Fruit fly (Drosophila melanogaster) whole organism, embryonic: Measurements from ENCODE around the gene Targ3.

ENCODE experiments used
- B-H2 ChIP-seq: fragments of 200-800 bp; sonication (Bioruptor generic); optimal IDR thresholded peaks from 2 replicates; lab custom pipeline; 2018; ENCODE audit warnings: missing biosample characterization, mild to moderate bottlenecking, missing genetic modification characterization
- BEAF-32 ChIP-seq: fragments of 200-800 bp; sonication (Bioruptor generic); optimal IDR thresholded peaks from 3 replicates; lab custom pipeline; 2017; ENCODE audit warnings: missing biosample characterization, missing genetic modification characterization, mild to moderate bottlenecking, moderate library complexity, missing genetic modification reagents
- Blimp-1 ChIP-seq: fragments of 200-800 bp; sonication (Bioruptor generic); optimal IDR thresholded peaks from 3 replicates; lab custom pipeline; 2018; ENCODE audit warnings: missing biosample characterization, missing genetic modification characterization, mild to moderate bottlenecking, moderate library complexity, missing genetic modification reagents
- CG11093 ChIP-seq: fragments of 200-800 bp; sonication (Bioruptor generic); IDR thresholded peaks from 3 replicates; pipeline ENCODE4 v1.3.6; 2022; ENCODE audit warnings: missing biosample characterization, missing genetic modification characterization
- CG11398 ChIP-seq: fragments of 200-800 bp; sonication (Bioruptor generic); optimal IDR thresholded peaks from 2 replicates; lab custom pipeline; 2016; ENCODE audit warnings: missing biosample characterization, missing genetic modification characterization
- CG11456 ChIP-seq: fragments of 200-800 bp; sonication (Bioruptor generic); IDR thresholded peaks from 3 replicates; pipeline ENCODE4 v1.3.6; 2022; ENCODE audit warnings: missing biosample characterization, missing genetic modification characterization
- CG14710 ChIP-seq: fragments of 200-800 bp; sonication (Bioruptor generic); optimal IDR thresholded peaks from 3 replicates; lab custom pipeline; 2019; ENCODE audit warnings: missing biosample characterization, mild to moderate bottlenecking, missing genetic modification characterization, moderate library complexity
- CG15073 ChIP-seq: fragments of 200-800 bp; sonication (Bioruptor generic); optimal IDR thresholded peaks from 2 replicates; lab custom pipeline; 2016; ENCODE audit warnings: missing biosample characterization, missing genetic modification characterization
- CG1603 ChIP-seq: fragments of 200-800 bp; sonication (Bioruptor generic); optimal IDR thresholded peaks from 2 replicates; lab custom pipeline; 2019; ENCODE audit warnings: missing biosample characterization, mild to moderate bottlenecking, missing genetic modification characterization, moderate library complexity
- CG17361 ChIP-seq: fragments of 200-800 bp; sonication (Bioruptor generic); IDR thresholded peaks from 3 replicates; pipeline ENCODE4 v1.3.6; 2022; ENCODE audit warnings: missing biosample characterization, missing genetic modification characterization
- CG17568 ChIP-seq: fragments of 200-800 bp; sonication (Bioruptor generic); optimal IDR thresholded peaks from 2 replicates; lab custom pipeline; 2018; ENCODE audit warnings: missing biosample characterization, mild to moderate bottlenecking, missing genetic modification characterization, moderate library complexity
- CG18476 ChIP-seq: fragments of 200-800 bp; sonication (Bioruptor generic); optimal IDR thresholded peaks from 2 replicates; lab custom pipeline; 2016; ENCODE audit warnings: missing biosample characterization, mild to moderate bottlenecking, missing genetic modification characterization
- CG31224 ChIP-seq: fragments of 200-800 bp; sonication (Bioruptor generic); IDR thresholded peaks from 2 replicates; pipeline ENCODE4 v1.3.6; 2022; ENCODE audit warnings: missing biosample characterization, missing genetic modification characterization
- CG3726 ChIP-seq: fragments of 200-800 bp; sonication (Bioruptor generic); IDR thresholded peaks from 3 replicates; pipeline ENCODE4, ENCODE4 v1.3.6; 2022; ENCODE audit warnings: missing biosample characterization, missing genetic modification characterization
- CG3847 ChIP-seq: fragments of 200-800 bp; sonication (Bioruptor generic); IDR thresholded peaks from 2 replicates; pipeline ENCODE4 v1.3.6; 2022; ENCODE audit warnings: missing biosample characterization, missing genetic modification characterization
- CG4282 ChIP-seq: fragments of 200-800 bp; sonication (Bioruptor generic); optimal IDR thresholded peaks from 2 replicates; lab custom pipeline; 2016; ENCODE audit warnings: missing biosample characterization, missing genetic modification characterization
- CG4404 ChIP-seq: fragments of 200-800 bp; sonication (Bioruptor generic); IDR thresholded peaks from 2 replicates; pipeline ENCODE4 v1.3.6; 2022; ENCODE audit warnings: missing biosample characterization, missing genetic modification characterization
- CG6272 ChIP-seq: fragments of 200-800 bp; sonication (Bioruptor generic); IDR thresholded peaks from 2 replicates; pipeline ENCODE4 v1.3.6; 2022; ENCODE audit warnings: missing biosample characterization, missing genetic modification characterization
- CG6654 ChIP-seq: fragments of 200-800 bp; sonication (Bioruptor generic); optimal IDR thresholded peaks from 2 replicates; lab custom pipeline; 2017; ENCODE audit warnings: missing biosample characterization, mild to moderate bottlenecking, missing genetic modification characterization
- CG7357 ChIP-seq: fragments of 200-800 bp; sonication (Bioruptor generic); IDR thresholded peaks from 3 replicates; pipeline ENCODE4 v1.3.6; 2022; ENCODE audit warnings: missing biosample characterization, missing genetic modification characterization
- CG7839 ChIP-seq: fragments of 200-800 bp; sonication (Bioruptor generic); optimal IDR thresholded peaks from 3 replicates; lab custom pipeline; 2018; ENCODE audit warnings: missing biosample characterization, mild to moderate bottlenecking, missing genetic modification characterization, moderate library complexity
- CG9727 ChIP-seq: fragments of 200-800 bp; sonication (Bioruptor generic); optimal IDR thresholded peaks from 3 replicates; lab custom pipeline; 2017; ENCODE audit warnings: missing biosample characterization, mild to moderate bottlenecking, missing genetic modification characterization
- CG9797 ChIP-seq: fragments of 200-800 bp; sonication (Bioruptor generic); optimal IDR thresholded peaks from 3 replicates; lab custom pipeline; 2018; ENCODE audit warnings: missing biosample characterization, mild to moderate bottlenecking, missing genetic modification characterization
- CG9932 ChIP-seq: fragments of 200-800 bp; sonication (Bioruptor generic); IDR thresholded peaks from 2 replicates; pipeline ENCODE4 v1.3.6; 2022; ENCODE audit warnings: missing biosample characterization, missing genetic modification characterization
- Dek ChIP-seq: fragments of 200-800 bp; sonication (Bioruptor generic); optimal IDR thresholded peaks from 3 replicates; lab custom pipeline; 2019; ENCODE audit warnings: missing biosample characterization, mild to moderate bottlenecking, missing genetic modification characterization, moderate library complexity
- Drgx ChIP-seq: fragments of 200-800 bp; sonication (Bioruptor generic); IDR thresholded peaks from 2 replicates; pipeline ENCODE4 v1.3.6; 2022; ENCODE audit warnings: missing biosample characterization, missing genetic modification characterization
- GATAe ChIP-seq: fragments of 200-800 bp; sonication (Bioruptor generic); conservative IDR thresholded peaks from 2 replicates; pipeline ENCODE4 v1.3.6; 2022; ENCODE audit warnings: missing biosample characterization, missing genetic modification characterization
- H15 ChIP-seq: fragments of 200-800 bp; sonication (Bioruptor generic); IDR thresholded peaks from 3 replicates; pipeline ENCODE4 v1.3.6; 2022; ENCODE audit warnings: missing biosample characterization, missing genetic modification characterization
- HHEX ChIP-seq: fragments of 200-800 bp; sonication (Bioruptor generic); optimal IDR thresholded peaks from 3 replicates; lab custom pipeline; 2017; ENCODE audit warnings: missing biosample characterization, mild to moderate bottlenecking, missing genetic modification characterization, missing genetic modification reagents
- HmgD ChIP-seq: fragments of 200-800 bp; sonication (Bioruptor generic); optimal IDR thresholded peaks from 3 replicates; lab custom pipeline; 2016; ENCODE audit warnings: missing biosample characterization, missing genetic modification characterization
- Hr3 ChIP-seq: fragments of 200-800 bp; sonication (Bioruptor generic); optimal IDR thresholded peaks from 3 replicates; lab custom pipeline; 2016; ENCODE audit warnings: missing biosample characterization, missing genetic modification characterization
- Hr78 ChIP-seq, 2 experiments: fragments of 200-800 bp in 1 of 2; fragments of >200 bp in 1 of 2; sonication (Bioruptor generic) in 1 of 2; optimal IDR thresholded peaks; 2 replicates each; lab custom pipeline; 2017 to 2019; ENCODE audit warnings: missing biosample characterization in 2 of 2, missing genetic modification characterization in 2 of 2, mild to moderate bottlenecking in 1 of 2, moderate library complexity in 1 of 2
- Rx ChIP-seq: fragments of 200-800 bp; sonication (Bioruptor generic); IDR thresholded peaks from 2 replicates; pipeline ENCODE4 v1.3.6; 2022; ENCODE audit warnings: missing biosample characterization, missing genetic modification characterization
- Scr ChIP-seq: fragments of 200-800 bp; sonication (Bioruptor generic); IDR thresholded peaks from 2 replicates; pipeline ENCODE4 v1.3.6; 2022; ENCODE audit warnings: missing biosample characterization, missing genetic modification characterization; ENCODE audit not compliant: partially characterized antibody
- Xrp1 ChIP-seq: fragments of 200-800 bp; sonication (Bioruptor generic); IDR thresholded peaks from 2 replicates; pipeline ENCODE4 v1.3.6; 2022; ENCODE audit warnings: missing biosample characterization, missing genetic modification characterization
- ac ChIP-seq: fragments of 200-800 bp; sonication (Bioruptor generic); optimal IDR thresholded peaks from 3 replicates; lab custom pipeline; 2017; ENCODE audit warnings: missing biosample characterization, mild to moderate bottlenecking, missing genetic modification characterization
- amos ChIP-seq: fragments of 200-800 bp; sonication (Bioruptor generic); IDR thresholded peaks from 2 replicates; pipeline ENCODE4 v1.3.6; 2022; ENCODE audit warnings: missing biosample characterization, missing genetic modification characterization; ENCODE audit not compliant: partially characterized antibody
- ap ChIP-seq: fragments of 200-800 bp; sonication (Bioruptor generic); IDR thresholded peaks from 2 replicates; pipeline ENCODE4 v1.3.6; 2022; ENCODE audit warnings: missing biosample characterization, missing genetic modification characterization
- cas ChIP-seq: fragments of 200-800 bp; sonication (Bioruptor generic); IDR thresholded peaks from 2 replicates; pipeline ENCODE4 v1.3.6; 2022; ENCODE audit warnings: missing biosample characterization, missing genetic modification characterization
- gfzf ChIP-seq: fragments of 200-800 bp; sonication (Bioruptor generic); optimal IDR thresholded peaks from 2 replicates; lab custom pipeline; 2016; ENCODE audit warnings: missing biosample characterization, mild to moderate bottlenecking, missing genetic modification characterization, moderate library complexity
- hbn ChIP-seq: fragments of 200-800 bp; sonication (Bioruptor generic); IDR thresholded peaks from 2 replicates; pipeline ENCODE4 v1.3.6; 2022; ENCODE audit warnings: missing biosample characterization, missing genetic modification characterization; ENCODE audit not compliant: partially characterized antibody
- jigr1 ChIP-seq: fragments of 200-800 bp; sonication (Bioruptor generic); IDR thresholded peaks from 3 replicates; pipeline ENCODE4 v1.3.6; 2022; ENCODE audit warnings: missing biosample characterization, missing genetic modification characterization
- lmd ChIP-seq: fragments of 200-800 bp; sonication (Bioruptor generic); IDR thresholded peaks from 2 replicates; pipeline ENCODE4 v1.3.6; 2022; ENCODE audit warnings: missing biosample characterization, missing genetic modification characterization
- nom ChIP-seq: fragments of 200-800 bp; sonication (Bioruptor generic); optimal IDR thresholded peaks from 2 replicates; lab custom pipeline; 2017; ENCODE audit warnings: missing biosample characterization, missing genetic modification characterization, mild to moderate bottlenecking, moderate library complexity, missing genetic modification reagents
- psq ChIP-seq: fragments of 200-800 bp; sonication (Bioruptor generic); optimal IDR thresholded peaks from 2 replicates; lab custom pipeline; 2017; ENCODE audit warnings: missing biosample characterization, missing genetic modification characterization
- sd ChIP-seq: fragments of 200-800 bp; sonication (Bioruptor generic); optimal IDR thresholded peaks from 3 replicates; lab custom pipeline; 2018; ENCODE audit warnings: missing biosample characterization, mild to moderate bottlenecking, missing genetic modification characterization, moderate library complexity
- sqz ChIP-seq: fragments of 200-800 bp; sonication (Bioruptor generic); optimal IDR thresholded peaks from 3 replicates; lab custom pipeline; 2018; ENCODE audit warnings: missing biosample characterization, mild to moderate bottlenecking, missing genetic modification characterization
- ttk ChIP-seq: fragments of 200-800 bp; sonication (Bioruptor generic); IDR thresholded peaks from 2 replicates; pipeline ENCODE4 v2.1.2; 2022; ENCODE audit warnings: missing biosample characterization, missing genetic modification characterization
- zfh2 ChIP-seq: fragments of 200-800 bp; sonication (Bioruptor generic); optimal IDR thresholded peaks from 2 replicates; lab custom pipeline; 2016; ENCODE audit warnings: missing biosample characterization, missing genetic modification characterization

Targ3 gene

DNA sequence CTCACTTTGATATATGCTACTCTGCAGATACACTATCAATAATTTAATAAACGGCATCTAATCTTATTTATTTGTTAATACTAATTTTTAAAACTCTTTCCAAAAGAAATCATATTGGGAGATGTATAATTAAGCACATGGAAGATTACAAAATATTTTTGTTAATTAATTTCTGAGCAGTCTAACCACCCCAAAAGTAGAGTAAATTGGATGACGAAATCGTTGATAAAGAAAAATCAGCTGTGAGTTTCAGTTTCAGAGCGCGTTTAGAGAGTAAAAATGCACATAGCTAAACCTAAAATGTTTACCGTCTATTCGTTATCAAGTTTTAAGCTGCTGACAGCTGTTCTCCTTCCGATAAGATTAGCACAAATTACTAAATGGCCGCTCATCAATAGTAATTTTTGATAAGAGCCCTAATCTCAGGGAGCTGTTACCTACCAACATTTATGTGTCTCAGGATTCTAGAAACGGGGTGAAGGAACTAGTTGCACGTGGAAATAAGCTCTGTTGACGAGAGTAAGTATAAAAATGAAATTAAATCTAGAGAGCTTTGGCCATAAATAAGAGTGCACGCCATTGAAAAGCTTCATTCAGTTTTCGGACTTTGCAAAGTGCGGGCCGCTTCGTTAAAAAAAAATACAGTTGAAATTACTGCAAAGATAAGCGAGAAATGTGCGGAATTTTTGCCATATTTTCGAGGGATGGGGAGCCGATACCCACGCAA, 23.9 kb upstream of the Targ3 start, which contains the start of the genes chb and AsnS (continued):
- TF ChIP-seq CG31224 (GFP tag; lab: Robert Waterston, UW) (peak; percentile 88), GATAe (GFP tag; lab: Robert Waterston, UW) (peak; percentile 88), HmgD (GFP tag; lab: Kevin White, UChicago) (no peak), cas (peak; percentile 83), Rx (GFP tag; lab: Robert Waterston, UW) (peak; percentile 75), CG9727 (GFP tag; lab: Kevin White, UChicago) (peak; percentile 79), Scr (GFP tag; lab: Robert Waterston, UW) (no peak), B-H2 (no peak), CG3847 (peak; percentile 90), CG7839 (peak; percentile 93), CG3726 (GFP tag; lab: Robert Waterston, UW) (peak; percentile 81), ap (peak; percentile 85), CG4404 (GFP tag; lab: Robert Waterston, UW) (peak; percentile 70), CG6272 (GFP tag; lab: Robert Waterston, UW) (peak; percentile 84), CG6654 (GFP tag; lab: Kevin White, UChicago) (peak; percentile 53), Drgx (GFP tag; lab: Robert Waterston, UW) (peak; percentile 89), Dek (peak; percentile 95), Blimp-1 (GFP tag; lab: Kevin White, UChicago) (peak; percentile 90), sd (peak; percentile 76), ttk (GFP tag; lab: Robert Waterston, UW) (peak; percentile 92), CG9797 (GFP tag; lab: Kevin White, UChicago) (no peak), nom (peak; percentile 6), CG11398 (GFP tag; lab: Kevin White, UChicago) (peak; percentile 10), CG18476 (GFP tag; lab: Kevin White, UChicago) (peak; percentile 73), HHEX (GFP tag; lab: Kevin White, UChicago) (peak; percentile 83), Xrp1 (GFP tag; lab: Robert Waterston, UW) (peak; percentile 93), Hr3 (GFP tag; lab: Kevin White, UChicago) (peak; percentile 84), CG17361 (GFP tag; lab: Robert Waterston, UW) (peak; percentile 92), amos (GFP tag; lab: Robert Waterston, UW) (no peak), ac (GFP tag; lab: Kevin White, UChicago) (no peak), zfh2 (GFP tag; lab: Kevin White, UChicago) (peak; percentile 52), CG9932 (peak; percentile 91), CG17568 (peak; percentile 84), CG14710 (peak; percentile 70), psq (GFP tag; lab: Kevin White, UChicago) (peak; percentile 56), H15 (GFP tag; lab: Robert Waterston, UW) (peak; percentile 91), CG7357 (GFP tag; lab: Robert Waterston, UW) (peak; percentile 76), lmd (GFP tag; lab: Robert Waterston, UW) (peak; percentile 92), CG11093 (GFP tag; lab: Robert Waterston, UW) (peak; percentile 81), gfzf (GFP tag; lab: Kevin White, UChicago) (no peak), CG15073 (GFP tag; lab: Kevin White, UChicago) (peak; percentile 12), Hr78 (GFP tag; optimal IDR thresholded peaks at IDR 0.05; lab: Kevin White, UChicago) (peak in 1 of 2 experiments; percentile 51), sqz (peak; percentile 69), CG1603 (tag; lab: Kevin White, UChicago) (peak; percentile 89), BEAF-32 (GFP tag; lab: Kevin White, UChicago) (no peak), CG11456 (GFP tag; lab: Robert Waterston, UW) (peak; percentile 91), CG4282 (GFP tag; lab: Kevin White, UChicago) (no peak), jigr1 (peak; percentile 67; the same call in 2 of the 3 replicates), hbn (GFP tag; lab: Robert Waterston, UW) (no peak)
